Worm (Caenorhabditis elegans) whole organism, L1 larva: Measurements from ENCODE around the gene Y66D12A.8.

ENCODE experiments used
- C04F5.9 ChIP-seq: sonication (generic microtip); optimal IDR thresholded peaks from 2 replicates; lab custom pipeline; 2016; ENCODE audit warnings: missing genetic modification characterization, missing compliant biosample characterization
- C16A3.4 ChIP-seq: fragments of 150-350 bp; optimal IDR thresholded peaks from 2 replicates; lab custom pipeline; 2014; ENCODE audit warnings: missing biosample characterization, missing genetic modification characterization
- F16B12.6 ChIP-seq: fragments of 150-350 bp; optimal IDR thresholded peaks from 2 replicates; lab custom pipeline; 2014; ENCODE audit warnings: missing biosample characterization, missing genetic modification characterization
- Y116A8C.19 ChIP-seq: sonication (generic microtip); optimal IDR thresholded peaks from 2 replicates; lab custom pipeline; 2016; ENCODE audit warnings: missing compliant biosample characterization, missing genetic modification characterization, borderline replicate concordance
- aha-1 ChIP-seq: fragments of 150-350 bp; optimal IDR thresholded peaks from 2 replicates; lab custom pipeline; 2014; ENCODE audit warnings: missing biosample characterization, missing genetic modification characterization
- aly-2 ChIP-seq: fragments of 150-350 bp; optimal IDR thresholded peaks from 2 replicates; lab custom pipeline; 2014; ENCODE audit warnings: missing biosample characterization, missing genetic modification characterization
- blmp-1 ChIP-seq: fragments of 150-350 bp; optimal IDR thresholded peaks from 2 replicates; lab custom pipeline; 2014; ENCODE audit warnings: missing biosample characterization, missing genetic modification characterization
- ceh-82 ChIP-seq, 3 experiments: fragments of 150-350 bp in 1 of 3; sonication (generic microtip) in 2 of 3; optimal IDR thresholded peaks; 2 replicates each; lab custom pipeline; 2014 to 2017; ENCODE audit warnings: missing biosample characterization in 3 of 3, missing genetic modification characterization in 3 of 3
- ceh-88 ChIP-seq: fragments of 200-800 bp; sonication (Bioruptor generic); IDR thresholded peaks from 2 replicates; pipeline ENCODE4 v1.3.6; 2022; ENCODE audit warnings: missing genetic modification characterization, missing compliant biosample characterization
- dpl-1 ChIP-seq, 3 experiments: fragments of 150-350 bp in 2 of 3; sonication (generic microtip) in 1 of 3; optimal IDR thresholded peaks; 2 replicates each; lab custom pipeline; 2014 to 2017; ENCODE audit warnings: missing biosample characterization in 3 of 3, missing genetic modification characterization in 3 of 3, missing genetic modification reagents in 3 of 3
- dsc-1 ChIP-seq: sonication (generic microtip); optimal IDR thresholded peaks from 2 replicates; lab custom pipeline; 2016; ENCODE audit warnings: mild to moderate bottlenecking, missing genetic modification characterization, missing compliant biosample characterization
- efl-1 ChIP-seq, 4 experiments: fragments of 150-350 bp; optimal IDR thresholded peaks in 3 of 4; peaks in 1 of 4; 1 replicate in 1 of 4; 2 replicates in 3 of 4; lab custom pipeline; 2014; ENCODE audit warnings: missing biosample characterization in 2 of 4, missing genetic modification characterization in 2 of 4, missing genetic modification reagents in 2 of 4
- fkh-10 ChIP-seq: sonication (generic microtip); optimal IDR thresholded peaks from 2 replicates; lab custom pipeline; 2017; ENCODE audit warnings: missing biosample characterization, missing genetic modification reagents, missing genetic modification characterization
- fkh-8 ChIP-seq: sonication (generic microtip); optimal IDR thresholded peaks from 2 replicates; lab custom pipeline; 2016; ENCODE audit warnings: mild to moderate bottlenecking, missing genetic modification characterization, missing compliant biosample characterization
- fos-1 ChIP-seq: fragments of 150-350 bp; optimal IDR thresholded peaks from 2 replicates; lab custom pipeline; 2014; ENCODE audit warnings: missing biosample characterization, missing genetic modification characterization
- grh-1 ChIP-seq: fragments of 200-800 bp; sonication (Bioruptor generic); IDR thresholded peaks from 2 replicates; pipeline ENCODE4 v1.3.6; 2022; ENCODE audit warnings: missing genetic modification reagents, missing genetic modification characterization, missing compliant biosample characterization
- hlh-17 ChIP-seq: fragments of 200-800 bp; sonication (Bioruptor generic); optimal IDR thresholded peaks from 2 replicates; lab custom pipeline; 2018; ENCODE audit warnings: missing genetic modification characterization, mild to moderate bottlenecking, missing compliant biosample characterization, moderate library complexity, borderline replicate concordance
- irx-1 ChIP-seq: sonication (generic microtip); optimal IDR thresholded peaks from 2 replicates; lab custom pipeline; 2016; ENCODE audit warnings: missing genetic modification characterization, missing compliant biosample characterization
- lin-35 ChIP-seq, 2 experiments: fragments of 150-350 bp; optimal IDR thresholded peaks; 2 replicates each; lab custom pipeline; 2014; ENCODE audit warnings: missing biosample characterization in 2 of 2, missing genetic modification characterization in 2 of 2, missing genetic modification reagents in 2 of 2
- lsy-2 ChIP-seq, 2 experiments: fragments of 150-350 bp; optimal IDR thresholded peaks; 2 replicates each; lab custom pipeline; 2014; ENCODE audit warnings: missing biosample characterization in 2 of 2, missing genetic modification characterization in 2 of 2
- mab-9 ChIP-seq: fragments of 200-800 bp; sonication (Bioruptor generic); IDR thresholded peaks from 2 replicates; pipeline ENCODE4 v1.3.6; 2022; ENCODE audit warnings: missing genetic modification reagents, missing genetic modification characterization, missing compliant biosample characterization
- mdl-1 ChIP-seq, 2 experiments: fragments of 150-350 bp; optimal IDR thresholded peaks; 2 replicates each; lab custom pipeline; 2014 to 2017; ENCODE audit warnings: missing biosample characterization in 2 of 2, missing genetic modification characterization in 2 of 2, inconsistent platforms in 1 of 2
- mef-2 ChIP-seq: fragments of 150-350 bp; optimal IDR thresholded peaks from 2 replicates; lab custom pipeline; 2014; ENCODE audit warnings: missing biosample characterization, missing genetic modification characterization
- mep-1 ChIP-seq: fragments of 150-350 bp; optimal IDR thresholded peaks from 2 replicates; lab custom pipeline; 2014; ENCODE audit warnings: missing biosample characterization, missing genetic modification characterization
- nhr-12 ChIP-seq: sonication (generic microtip); optimal IDR thresholded peaks from 2 replicates; lab custom pipeline; 2017; ENCODE audit warnings: missing biosample characterization, missing genetic modification characterization
- nhr-19 ChIP-seq: fragments of 200-800 bp; sonication (Bioruptor generic); conservative IDR thresholded peaks from 2 replicates; pipeline ENCODE4 v1.3.6; 2022; ENCODE audit warnings: missing genetic modification characterization, missing compliant biosample characterization
- nhr-76 ChIP-seq: sonication (generic microtip); optimal IDR thresholded peaks from 2 replicates; lab custom pipeline; 2017; ENCODE audit warnings: missing biosample characterization, missing genetic modification characterization
- nhr-85 ChIP-seq: sonication (generic microtip); peaks from one replicate; lab custom pipeline; 2016; ENCODE audit warnings: missing genetic modification characterization, inconsistent platforms, missing compliant biosample characterization
- nhr-90 ChIP-seq: sonication (generic microtip); optimal IDR thresholded peaks from 2 replicates; lab custom pipeline; 2016; ENCODE audit warnings: mild to moderate bottlenecking, missing genetic modification characterization, missing compliant biosample characterization; ENCODE audit not compliant: poor library complexity
- pag-3 ChIP-seq: sonication (generic microtip); optimal IDR thresholded peaks from 2 replicates; lab custom pipeline; 2017; ENCODE audit warnings: missing genetic modification characterization, mild to moderate bottlenecking, missing compliant biosample characterization, antibody characterized with exemption, borderline replicate concordance; ENCODE audit not compliant: insufficient read depth
- pqm-1 ChIP-seq: sonication (generic microtip); optimal IDR thresholded peaks from 3 replicates; lab custom pipeline; 2017; ENCODE audit warnings: missing biosample characterization, missing genetic modification characterization
- rnt-1 ChIP-seq: sonication (generic microtip); optimal IDR thresholded peaks from 2 replicates; lab custom pipeline; 2016; ENCODE audit warnings: mild to moderate bottlenecking, missing genetic modification characterization, moderate library complexity, missing compliant biosample characterization
- snpc-4 ChIP-seq: fragments of 150-350 bp; optimal IDR thresholded peaks from 2 replicates; lab custom pipeline; 2014; ENCODE audit warnings: missing biosample characterization, missing genetic modification characterization
- snu-23 ChIP-seq: sonication (generic microtip); optimal IDR thresholded peaks from 2 replicates; lab custom pipeline; 2016; ENCODE audit warnings: missing genetic modification characterization, missing compliant biosample characterization
- swsn-7 ChIP-seq: sonication (generic microtip); optimal IDR thresholded peaks from 2 replicates; lab custom pipeline; 2016; ENCODE audit warnings: missing genetic modification characterization, missing compliant biosample characterization
- tbx-2 ChIP-seq: sonication (generic microtip); optimal IDR thresholded peaks from 2 replicates; lab custom pipeline; 2016; ENCODE audit warnings: missing genetic modification characterization, missing compliant biosample characterization
- tlp-1 ChIP-seq: fragments of 150-350 bp; optimal IDR thresholded peaks from 2 replicates; lab custom pipeline; 2014; ENCODE audit warnings: missing biosample characterization, missing genetic modification characterization
- unc-130 ChIP-seq: fragments of 150-350 bp; optimal IDR thresholded peaks from 2 replicates; lab custom pipeline; 2017; ENCODE audit warnings: missing biosample characterization, missing genetic modification characterization, inconsistent platforms
- unc-30 ChIP-seq: sonication (generic microtip); optimal IDR thresholded peaks from 2 replicates; lab custom pipeline; 2017; ENCODE audit warnings: missing biosample characterization, missing genetic modification characterization
- vab-15 ChIP-seq: sonication (generic microtip); optimal IDR thresholded peaks from 2 replicates; lab custom pipeline; 2017; ENCODE audit warnings: missing genotype, mild to moderate bottlenecking, missing genetic modification characterization, missing compliant biosample characterization

Gene Y66D12A.8

ce11 chrIII:11573921-11574320 lies at the start of gene Y66D12A.8:
Gene Y66D12A.8 (plus strand): TSS chrIII:11574221.
- TF ChIP-seq aha-1 (tag; lab: Kevin White, UChicago) (no peak), ceh-82 (tag; optimal IDR thresholded peaks at IDR 0.05; lab: Kevin White, UChicago) (no peak), snu-23 (GFP tag; lab: Kevin White, UChicago) (no peak), ceh-88 (GFP tag; lab: Robert Waterston, UW) (no peak), mef-2 (tag; lab: Kevin White, UChicago) (no peak), lin-35 (GFP tag; optimal IDR thresholded peaks at IDR 0.05; lab: Kevin White, UChicago) (no peak), nhr-85 (tag; lab: Kevin White, UChicago) (no peak), pqm-1 (tag; lab: Kevin White, UChicago) (no peak)
- TF ChIP-seq, all 84 proteins: peak for 0

ce11 chrIII:11526396-11526795 lies 47.6 kb upstream of the Y66D12A.8 start, which contains the start of gene xpb-1:
Gene xpb-1 (plus strand): TSS chrIII:11526657.
- TF ChIP-seq fkh-10 (GFP tag; lab: Kevin White, UChicago) (no peak), efl-1 (optimal IDR thresholded peaks at IDR 0.05; lab: Kevin White, UChicago) (peak; percentile 32 to 59), efl-1 (GFP tag; optimal IDR thresholded peaks at IDR 0.05 in 1 of 2; lab: Kevin White, UChicago) (peak; percentile 65 to 94), mab-9 (GFP tag; lab: Robert Waterston, UW) (no peak), tbx-2 (peak; percentile 1), nhr-19 (GFP tag; lab: Robert Waterston, UW) (no peak), vab-15 (tag; lab: Kevin White, UChicago) (no peak), grh-1 (GFP tag; lab: Robert Waterston, UW) (no peak), unc-30 (tag; lab: Kevin White, UChicago) (no peak), tlp-1 (tag; lab: Kevin White, UChicago) (no peak), Y116A8C.19 (tag; lab: Kevin White, UChicago) (no peak), lin-35 (GFP tag; optimal IDR thresholded peaks at IDR 0.05; lab: Kevin White, UChicago) (peak; percentile 36 to 58), fkh-8 (tag; lab: Kevin White, UChicago) (no peak), lsy-2 (tag; optimal IDR thresholded peaks at IDR 0.05; lab: Kevin White, UChicago) (peak; percentile 33 to 56), mep-1 (tag; lab: Kevin White, UChicago) (peak; percentile 39), nhr-76 (tag; lab: Kevin White, UChicago) (no peak), pqm-1 (tag; lab: Kevin White, UChicago) (no peak), pag-3 (tag; lab: Kevin White, UChicago) (no peak), nhr-12 (no peak), C04F5.9 (peak; percentile 5), dsc-1 (tag; lab: Kevin White, UChicago) (peak; percentile 8), rnt-1 (no peak), hlh-17 (GFP tag; lab: Kevin White, UChicago) (no peak), mdl-1 (tag; optimal IDR thresholded peaks at IDR 0.05; lab: Kevin White, UChicago) (no peak), snpc-4 (no peak), blmp-1 (tag; lab: Kevin White, UChicago) (peak; percentile 32), aly-2 (tag; lab: Kevin White, UChicago) (no peak), nhr-90 (tag; lab: Kevin White, UChicago) (no peak), F16B12.6 (tag; lab: Kevin White, UChicago) (peak; percentile 83), dpl-1 (GFP tag; optimal IDR thresholded peaks at IDR 0.05; lab: Kevin White, UChicago) (peak; percentile 21 to 60 (median 45)), C16A3.4 (tag; lab: Kevin White, UChicago) (peak; percentile 8), irx-1 (tag; lab: Kevin White, UChicago) (peak; percentile 6), unc-130 (tag; lab: Kevin White, UChicago) (no peak)

- TF ChIP-seq fkh-8 (tag; lab: Kevin White, UChicago), result no peak
- no peak for TF ChIP-seq swsn-7
- no peak for TF ChIP-seq fos-1 (tag; lab: Kevin White, UChicago)
- no peak for TF ChIP-seq nhr-76 (tag; lab: Kevin White, UChicago)
- TF ChIP-seq lsy-2 (tag; optimal IDR thresholded peaks at IDR 0.05; lab: Kevin White, UChicago), result no peak
- TF ChIP-seq, all 84 proteins: peak for 0
Measured at ce11 chrIII:11534624-11535079, 39.4 kb upstream of the Y66D12A.8 start, which contains the start of gene nrps-1. Gene nrps-1 (plus strand): TSS chrIII:11534674.
